Worm (Caenorhabditis elegans) whole organism, late embryonic: Measurements from ENCODE around the gene chtb-2.

Experiments used
- F13H6.1 ChIP-seq: sonication (generic microtip); optimal IDR thresholded peaks from 2 replicates; lab custom pipeline; 2016; ENCODE audit warnings: missing genetic modification characterization, missing compliant biosample characterization
- K02D7.2 ChIP-seq: sonication (generic microtip); optimal IDR thresholded peaks from 2 replicates; lab custom pipeline; 2017; ENCODE audit warnings: mild to moderate bottlenecking, missing genetic modification characterization, missing compliant biosample characterization
- K09A11.1 ChIP-seq: sonication (generic microtip); optimal IDR thresholded peaks from 2 replicates; lab custom pipeline; 2017; ENCODE audit warnings: antibody characterized with exemption, mild to moderate bottlenecking, missing genetic modification characterization, missing compliant biosample characterization; ENCODE audit not compliant: insufficient read depth
- T23F11.4 ChIP-seq: fragments of 200-800 bp; sonication (Bioruptor generic); optimal IDR thresholded peaks from 2 replicates; lab custom pipeline; 2018; ENCODE audit warnings: mild to moderate bottlenecking, missing genetic modification characterization, missing compliant biosample characterization
- ahr-1 ChIP-seq: sonication (generic microtip); optimal IDR thresholded peaks from 2 replicates; lab custom pipeline; 2016; ENCODE audit warnings: missing genetic modification characterization, missing compliant biosample characterization
- ceh-14 ChIP-seq: sonication (generic microtip); optimal IDR thresholded peaks from 2 replicates; lab custom pipeline; 2016; ENCODE audit warnings: missing genotype, missing genetic modification characterization, missing compliant biosample characterization
- ceh-18 ChIP-seq: sonication (generic microtip); optimal IDR thresholded peaks from 2 replicates; lab custom pipeline; 2016; ENCODE audit warnings: missing genetic modification characterization, missing compliant biosample characterization
- ceh-22 ChIP-seq: sonication (generic microtip); optimal IDR thresholded peaks from 2 replicates; lab custom pipeline; 2017; ENCODE audit warnings: missing biosample characterization, missing genetic modification characterization
- ceh-24 ChIP-seq: sonication (generic microtip); optimal IDR thresholded peaks from 2 replicates; lab custom pipeline; 2016; ENCODE audit warnings: mild to moderate bottlenecking, missing genetic modification characterization, missing compliant biosample characterization
- ceh-34 ChIP-seq: sonication (generic microtip); optimal IDR thresholded peaks from 2 replicates; lab custom pipeline; 2016; ENCODE audit warnings: mild to moderate bottlenecking, missing genetic modification characterization, missing compliant biosample characterization
- ceh-45 ChIP-seq: fragments of 200-800 bp; sonication (Bioruptor generic); IDR thresholded peaks from 2 replicates; pipeline ENCODE4 v1.3.6; 2022; ENCODE audit warnings: missing genetic modification reagents, missing genetic modification characterization, missing compliant biosample characterization
- dmd-4 ChIP-seq: sonication (generic microtip); optimal IDR thresholded peaks from 2 replicates; lab custom pipeline; 2016; ENCODE audit warnings: borderline replicate concordance, missing genetic modification characterization, missing compliant biosample characterization
- eyg-1 ChIP-seq: sonication (generic microtip); optimal IDR thresholded peaks from 2 replicates; lab custom pipeline; 2016; ENCODE audit warnings: missing genotype, missing genetic modification characterization, missing compliant biosample characterization
- hlh-13 ChIP-seq: fragments of 200-800 bp; sonication (Bioruptor generic); optimal IDR thresholded peaks from 2 replicates; lab custom pipeline; 2018; ENCODE audit warnings: mild to moderate bottlenecking, missing genetic modification characterization, missing compliant biosample characterization
- hlh-15 ChIP-seq: sonication (generic microtip); optimal IDR thresholded peaks from 2 replicates; lab custom pipeline; 2016; ENCODE audit warnings: missing genetic modification characterization, missing compliant biosample characterization
- hlh-30 ChIP-seq: sonication (generic microtip); optimal IDR thresholded peaks from 2 replicates; lab custom pipeline; 2017; ENCODE audit warnings: antibody characterized with exemption, missing genetic modification characterization, missing compliant biosample characterization; ENCODE audit not compliant: insufficient read depth
- hlh-6 ChIP-seq: sonication (generic microtip); optimal IDR thresholded peaks from 2 replicates; lab custom pipeline; 2016; ENCODE audit warnings: missing genotype, missing genetic modification characterization, missing compliant biosample characterization
- lim-6 ChIP-seq: sonication (generic microtip); optimal IDR thresholded peaks from 2 replicates; lab custom pipeline; 2016; ENCODE audit warnings: missing genetic modification characterization, missing compliant biosample characterization
- mec-3 ChIP-seq: sonication (generic microtip); optimal IDR thresholded peaks from 2 replicates; lab custom pipeline; 2016; ENCODE audit warnings: borderline replicate concordance, missing genetic modification characterization, missing compliant biosample characterization
- nhr-11 ChIP-seq: fragments of 150-350 bp; optimal IDR thresholded peaks from 2 replicates; lab custom pipeline; 2014; ENCODE audit warnings: missing biosample characterization, missing genetic modification characterization
- npax-4 ChIP-seq: sonication (generic microtip); optimal IDR thresholded peaks from 2 replicates; lab custom pipeline; 2016; ENCODE audit warnings: missing genetic modification characterization, missing compliant biosample characterization
- odd-2 ChIP-seq: sonication (generic microtip); optimal IDR thresholded peaks from 2 replicates; lab custom pipeline; 2017; ENCODE audit warnings: antibody characterized with exemption, mild to moderate bottlenecking, missing genetic modification characterization, missing compliant biosample characterization
- pat-9 ChIP-seq: fragments of 200-800 bp; sonication (Bioruptor generic); optimal IDR thresholded peaks from 2 replicates; lab custom pipeline; 2018; ENCODE audit warnings: mild to moderate bottlenecking, missing genetic modification characterization, moderate library complexity, missing compliant biosample characterization
- pax-1 ChIP-seq: fragments of 150-350 bp; optimal IDR thresholded peaks from 2 replicates; lab custom pipeline; 2014; ENCODE audit warnings: missing biosample characterization, missing genetic modification characterization
- pha-2 ChIP-seq: sonication (generic microtip); optimal IDR thresholded peaks from 2 replicates; lab custom pipeline; 2017; ENCODE audit warnings: mild to moderate bottlenecking, missing genetic modification characterization, missing compliant biosample characterization
- ref-2 ChIP-seq: sonication (generic microtip); optimal IDR thresholded peaks from 2 replicates; lab custom pipeline; 2016; ENCODE audit warnings: missing genetic modification characterization, missing compliant biosample characterization
- syd-9 ChIP-seq: sonication (generic microtip); optimal IDR thresholded peaks from 2 replicates; lab custom pipeline; 2016; ENCODE audit warnings: mild to moderate bottlenecking, missing genetic modification characterization, moderate library complexity, missing compliant biosample characterization
- tbx-2 ChIP-seq: sonication (generic microtip); optimal IDR thresholded peaks from 2 replicates; lab custom pipeline; 2016; ENCODE audit warnings: missing genetic modification characterization, missing compliant biosample characterization
- unc-3 ChIP-seq, 2 experiments: fragments of 200-800 bp in 1 of 2; sonication (Bioruptor generic) in 1 of 2; sonication (generic microtip) in 1 of 2; conservative IDR thresholded peaks in 1 of 2; optimal IDR thresholded peaks in 1 of 2; 2 replicates each; pipeline versions ENCODE4 v1.3.6 to Lab custom; 2016 to 2022; ENCODE audit warnings: missing compliant biosample characterization in 2 of 2, missing genetic modification characterization in 2 of 2, missing genetic modification reagents in 1 of 2
- unc-42 ChIP-seq: sonication (generic microtip); optimal IDR thresholded peaks from 2 replicates; lab custom pipeline; 2016; ENCODE audit warnings: missing genotype, missing genetic modification characterization, missing compliant biosample characterization
- unc-86 ChIP-seq: sonication (generic microtip); optimal IDR thresholded peaks from 2 replicates; lab custom pipeline; 2016; ENCODE audit warnings: missing genetic modification characterization, missing compliant biosample characterization
- zip-5 ChIP-seq: sonication (generic microtip); optimal IDR thresholded peaks from 2 replicates; lab custom pipeline; 2016; ENCODE audit warnings: missing genetic modification characterization, missing compliant biosample characterization

chtb-2 gene

DNA sequence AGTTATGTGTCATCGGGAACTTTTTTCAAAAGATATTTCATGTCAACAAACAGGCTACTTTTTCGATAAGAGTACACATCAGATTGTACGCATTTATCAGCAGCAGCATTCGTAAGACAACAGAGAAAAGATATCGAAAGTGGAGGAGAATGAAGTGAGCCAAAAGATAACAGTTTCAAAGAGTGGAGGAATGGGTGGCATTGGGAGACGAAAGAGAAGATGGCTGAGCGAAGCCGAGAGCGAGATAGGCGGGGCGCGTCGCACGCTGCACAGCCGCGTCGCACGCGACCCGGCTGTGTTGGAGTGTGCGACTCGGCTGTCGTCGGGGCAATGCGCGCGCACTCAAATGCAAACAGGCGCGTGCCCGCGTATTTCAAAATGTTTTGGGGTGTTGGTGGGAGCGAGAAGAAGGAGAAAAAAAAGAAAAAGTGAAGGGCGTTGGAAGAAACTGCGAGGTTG lies 18.9 kb upstream of the chtb-2 start (continued):
- TF ChIP-seq syd-9 (tag; lab: Kevin White, UChicago) (no peak), unc-42 (tag; lab: Kevin White, UChicago) (no peak), pat-9 (tag; lab: Kevin White, UChicago) (peak; percentile 15), ceh-45 (GFP tag; lab: Robert Waterston, UW) (no peak), hlh-6 (tag; lab: Kevin White, UChicago) (no peak)

DNA sequence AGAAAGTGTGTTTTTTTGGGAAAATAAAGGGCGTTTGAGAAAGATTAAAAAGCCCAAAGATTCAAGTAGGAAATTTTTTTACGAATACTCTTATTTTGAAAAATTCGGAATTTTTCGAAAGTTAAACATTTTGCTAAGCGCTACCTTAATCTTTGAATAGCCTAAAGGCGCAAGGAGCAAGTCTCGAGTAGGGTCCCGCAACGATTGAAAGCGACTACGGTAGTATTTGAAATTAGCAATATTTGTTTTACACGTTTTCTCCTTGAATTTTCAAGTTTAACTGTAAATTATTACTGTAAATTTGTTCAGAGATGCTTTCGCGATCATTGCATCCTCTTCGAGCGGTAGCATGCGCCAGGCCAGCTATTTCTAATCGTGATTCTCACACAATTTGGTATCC lies 18.1 kb upstream of the chtb-2 start, which contains the start of gene nduf-2.2:
Gene nduf-2.2 (plus strand): TSS at position 310 of the 400 bp plus-strand sequence.
- TF ChIP-seq zip-5 (tag; lab: Kevin White, UChicago) (no peak), odd-2 (tag; lab: Kevin White, UChicago) (no peak), nhr-11 (tag; lab: Kevin White, UChicago) (no peak), unc-42 (tag; lab: Kevin White, UChicago) (no peak), F13H6.1 (tag; lab: Kevin White, UChicago) (no peak), syd-9 (tag; lab: Kevin White, UChicago) (no peak), hlh-6 (tag; lab: Kevin White, UChicago) (no peak), dmd-4 (tag; lab: Kevin White, UChicago) (no peak), hlh-13 (GFP tag; lab: Kevin White, UChicago) (no peak), eyg-1 (tag; lab: Kevin White, UChicago) (no peak)

DNA sequence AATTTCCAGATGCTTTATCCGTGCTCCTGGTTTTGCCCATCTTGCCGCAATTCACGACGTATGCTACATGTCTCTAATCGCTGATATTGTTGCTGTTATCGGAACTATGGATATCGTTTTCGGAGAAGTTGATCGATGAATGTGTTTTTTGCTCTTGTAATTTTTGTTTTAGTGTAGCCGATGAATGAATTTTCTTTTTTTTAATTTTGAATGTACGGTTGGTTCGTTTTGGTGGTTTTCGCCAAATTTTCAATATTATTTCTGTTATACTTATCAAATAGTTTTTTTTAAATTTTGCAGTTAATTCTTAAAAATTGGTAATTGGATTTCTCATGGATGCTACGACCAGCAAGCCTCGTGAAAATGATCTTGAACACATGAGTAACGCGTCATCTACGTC lies 16.0 kb upstream of the chtb-2 start, which contains the start of gene T26A5.2:
Gene T26A5.2 (plus strand): TSS at position 301 of the 400 bp plus-strand sequence.
- TF ChIP-seq ceh-22 (tag; lab: Kevin White, UChicago) (no peak), pat-9 (tag; lab: Kevin White, UChicago) (no peak), lim-6 (tag; lab: Kevin White, UChicago) (no peak), syd-9 (tag; lab: Kevin White, UChicago) (no peak), mec-3 (tag; lab: Kevin White, UChicago) (no peak), F13H6.1 (tag; lab: Kevin White, UChicago) (no peak), hlh-15 (tag; lab: Kevin White, UChicago) (no peak), zip-5 (tag; lab: Kevin White, UChicago) (no peak), ceh-24 (tag; lab: Kevin White, UChicago) (no peak), ceh-34 (tag; lab: Kevin White, UChicago) (no peak), tbx-2 (tag; lab: Kevin White, UChicago) (no peak)

DNA sequence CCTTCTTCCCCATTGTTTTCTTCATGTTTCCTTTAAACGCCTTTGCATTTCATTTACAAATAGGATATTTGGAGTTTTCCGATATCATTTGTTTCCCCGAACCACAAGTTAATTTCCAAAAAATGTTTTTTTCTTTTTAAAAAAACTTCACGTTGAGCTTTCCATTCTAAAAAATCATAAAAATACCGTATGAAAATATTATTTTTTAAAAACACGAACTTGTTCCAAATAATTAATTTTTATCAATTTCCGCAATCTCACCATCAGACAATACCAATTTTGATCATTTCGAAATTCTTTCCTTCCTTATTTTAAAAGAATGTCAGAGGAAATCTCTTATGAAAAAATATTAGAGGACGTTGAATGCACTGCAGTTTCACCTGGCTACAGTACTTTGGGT lies 11.6 kb upstream of the chtb-2 start, which contains the start of gene wht-6:
Gene wht-6 (plus strand): TSS at position 301 of the 400 bp plus-strand sequence.
- no peak for TF ChIP-seq K09A11.1 (tag; lab: Kevin White, UChicago)
- no peak for TF ChIP-seq pha-2 (tag; lab: Kevin White, UChicago)
- no peak for TF ChIP-seq pax-1 (tag; lab: Kevin White, UChicago)
- TF ChIP-seq ceh-14 (tag; lab: Kevin White, UChicago): no peak
- no peak for TF ChIP-seq ahr-1 (tag; lab: Kevin White, UChicago)
- TF ChIP-seq unc-86 (tag; lab: Kevin White, UChicago): no peak
- no peak for TF ChIP-seq zip-5 (tag; lab: Kevin White, UChicago)
- no peak for TF ChIP-seq npax-4 (tag; lab: Kevin White, UChicago)
- no peak for TF ChIP-seq K02D7.2 (tag; lab: Kevin White, UChicago)
- no peak for TF ChIP-seq hlh-30
- TF ChIP-seq ceh-18: no peak
- no peak for TF ChIP-seq tbx-2 (tag; lab: Kevin White, UChicago)
- TF ChIP-seq T23F11.4 (GFP tag; lab: Kevin White, UChicago): no peak
- no peak for TF ChIP-seq ceh-24 (tag; lab: Kevin White, UChicago)
- no peak for TF ChIP-seq hlh-6 (tag; lab: Kevin White, UChicago)
- TF ChIP-seq unc-3 (GFP tag; conservative IDR thresholded peaks at IDR 0.05; lab: Robert Waterston, UW): no peak
- no peak for TF ChIP-seq unc-3 (tag; optimal IDR thresholded peaks at IDR 0.05; lab: Kevin White, UChicago)

DNA sequence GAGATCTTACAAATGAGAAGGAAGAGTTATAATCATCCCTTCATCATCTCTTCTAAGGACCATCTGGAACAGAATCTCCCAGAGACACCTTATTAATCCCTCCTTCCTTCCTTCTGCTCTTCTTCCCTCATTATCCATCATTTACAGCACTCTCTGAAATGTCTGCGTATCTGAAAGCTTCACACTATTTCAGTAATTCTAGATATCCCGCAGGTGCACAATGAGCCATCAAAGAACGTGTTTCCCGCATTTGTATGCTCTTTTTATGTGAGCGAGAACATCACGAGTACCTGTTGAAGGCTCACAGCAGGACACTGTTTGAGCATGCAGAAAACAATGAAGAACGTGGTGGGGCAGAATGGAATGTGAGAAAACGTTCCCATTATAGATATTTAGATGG lies 6.6 kb upstream of the chtb-2 start:
- TF ChIP-seq K02D7.2 (tag; lab: Kevin White, UChicago) (no peak), ref-2 (tag; lab: Kevin White, UChicago) (peak; percentile 71)
